Fruit fly (Drosophila melanogaster) whole organism, embryonic: Measurements from ENCODE around the gene CG14903.

Source experiments
- Ada2b ChIP-seq: fragments of 200-800 bp; sonication (Bioruptor generic); IDR thresholded peaks from 2 replicates; pipeline ENCODE4 v1.3.6; 2022; ENCODE audit warnings: missing biosample characterization, missing genetic modification characterization
- CG12769 ChIP-seq: fragments of 200-800 bp; sonication (Bioruptor generic); optimal IDR thresholded peaks from 2 replicates; lab custom pipeline; 2019; ENCODE audit warnings: missing biosample characterization, mild to moderate bottlenecking, missing genetic modification characterization, moderate library complexity
- Camta ChIP-seq: fragments of 200-800 bp; sonication (Bioruptor generic); optimal IDR thresholded peaks from 2 replicates; lab custom pipeline; 2016; ENCODE audit warnings: missing biosample characterization, missing genetic modification characterization
- Hr78 ChIP-seq, 2 experiments: fragments of 200-800 bp in 1 of 2; fragments of >200 bp in 1 of 2; sonication (Bioruptor generic) in 1 of 2; optimal IDR thresholded peaks; 2 replicates each; lab custom pipeline; 2017 to 2019; ENCODE audit warnings: missing biosample characterization in 2 of 2, missing genetic modification characterization in 2 of 2, mild to moderate bottlenecking in 1 of 2, moderate library complexity in 1 of 2
- Max ChIP-seq: fragments of 200-800 bp; sonication (Bioruptor generic); optimal IDR thresholded peaks from 2 replicates; lab custom pipeline; 2016; ENCODE audit warnings: missing biosample characterization, mild to moderate bottlenecking, missing genetic modification characterization
- crc ChIP-seq: fragments of 200-800 bp; sonication (Bioruptor generic); optimal IDR thresholded peaks from 2 replicates; lab custom pipeline; 2016; ENCODE audit warnings: missing biosample characterization, missing genetic modification characterization
- crol ChIP-seq: fragments of 200-800 bp; sonication (Bioruptor generic); IDR thresholded peaks from 2 replicates; pipeline ENCODE4 v1.3.6; 2022; ENCODE audit warnings: missing biosample characterization, missing genetic modification characterization
- ind ChIP-seq: fragments of 200-800 bp; sonication (Bioruptor generic); optimal IDR thresholded peaks from 3 replicates; lab custom pipeline; 2016; ENCODE audit warnings: missing biosample characterization, missing genetic modification characterization
- mirr ChIP-seq: fragments of 200-800 bp; sonication (Bioruptor generic); optimal IDR thresholded peaks from 3 replicates; lab custom pipeline; 2018; ENCODE audit warnings: missing biosample characterization, mild to moderate bottlenecking, missing genetic modification characterization
- oc ChIP-seq: fragments of 200-800 bp; sonication (Bioruptor generic); optimal IDR thresholded peaks from 2 replicates; lab custom pipeline; 2018; ENCODE audit warnings: missing biosample characterization, mild to moderate bottlenecking, missing genetic modification characterization, moderate library complexity
- pho ChIP-seq: fragments of 200-800 bp; sonication (Bioruptor generic); optimal IDR thresholded peaks from 2 replicates; lab custom pipeline; 2016; ENCODE audit warnings: missing biosample characterization, missing genetic modification characterization
- sr ChIP-seq: fragments of 200-800 bp; sonication (Bioruptor generic); IDR thresholded peaks from 3 replicates; pipeline ENCODE4 v1.3.6; 2022; ENCODE audit warnings: missing biosample characterization, missing genetic modification characterization

dm6 chr3R:16583605-16584004, 10.1 kb upstream of the CG14903 start, which contains the start of gene Scp2:
- TF ChIP-seq Camta = no peak
- TF ChIP-seq CG12769 = no peak
- no peak for TF ChIP-seq Ada2b (GFP tag; lab: Robert Waterston, UW)
- no peak for TF ChIP-seq mirr (GFP tag; lab: Kevin White, UChicago)
- TF ChIP-seq Max (GFP tag; lab: Kevin White, UChicago) = no peak
- no peak for TF ChIP-seq crol (GFP tag; lab: Robert Waterston, UW)
- TF ChIP-seq crc (GFP tag; lab: Kevin White, UChicago) = no peak
- TF ChIP-seq Hr78 (GFP tag; optimal IDR thresholded peaks at IDR 0.05; lab: Kevin White, UChicago) = no peak
- no peak for TF ChIP-seq sr (GFP tag; lab: Robert Waterston, UW)
- TF ChIP-seq pho = no peak
- TF ChIP-seq ind = no peak
- no peak for TF ChIP-seq oc
